Fruit fly (Drosophila melanogaster) whole organism, adult: ENCODE results near the gene Tom.

Experiments
- CG5204 ChIP-seq: fragments of 200-800 bp; sonication (Bioruptor generic); optimal IDR thresholded peaks from 2 replicates; lab custom pipeline; 2016; ENCODE audit warnings: missing biosample characterization, missing genetic modification characterization
- CG7101 ChIP-seq: fragments of 200-800 bp; sonication (Bioruptor generic); optimal IDR thresholded peaks from 2 replicates; lab custom pipeline; 2018; ENCODE audit warnings: missing biosample characterization, mild to moderate bottlenecking, missing genetic modification characterization, moderate library complexity
- Mnt ChIP-seq: fragments of 200-800 bp; sonication (Bioruptor generic); optimal IDR thresholded peaks from 2 replicates; lab custom pipeline; 2016; ENCODE audit warnings: missing biosample characterization, mild to moderate bottlenecking, missing genetic modification characterization
- bab1 ChIP-seq: fragments of 200-800 bp; sonication (Bioruptor generic); optimal IDR thresholded peaks from 3 replicates; lab custom pipeline; 2019; ENCODE audit warnings: missing biosample characterization, mild to moderate bottlenecking, missing genetic modification characterization, moderate library complexity
- kay ChIP-seq: fragments of 200-800 bp; sonication (Bioruptor generic); peaks from one replicate; lab custom pipeline; 2016; ENCODE audit warnings: missing biosample characterization, missing genetic modification characterization, borderline replicate concordance

dm6 chr3L:14967691-14968538, 1.2 kb upstream of the Tom start:
- TF ChIP-seq kay (no peak), bab1 (GFP tag; lab: Kevin White, UChicago) (no peak), CG7101 (no peak), Mnt (GFP tag; lab: Kevin White, UChicago) (no peak), CG5204 (GFP tag; lab: Kevin White, UChicago) (no peak)
